Worm (Caenorhabditis elegans): ENCODE measurements around the gene srx-5.

ce11 chrV:660210-660609, 39.7 kb upstream of the srx-5 start, which contains the start of gene F31F4.17:
- no peak for TF ChIP-seq aly-1 (tag; optimal IDR thresholded peaks at IDR 0.05)
- no peak for TF ChIP-seq ets-7 (tag; optimal IDR thresholded peaks at IDR 0.05)
- no peak for TF ChIP-seq B0310.2 (tag; optimal IDR thresholded peaks at IDR 0.05)
- no peak for TF ChIP-seq ama-1 (optimal IDR thresholded peaks at IDR 0.05)
- TF ChIP-seq pes-1 (GFP tag; IDR thresholded peaks at IDR 0.05), result no peak
- TF ChIP-seq tbx-11 (GFP tag; IDR thresholded peaks at IDR 0.05), result no peak

Measured in whole organism, early embryonic.